Fruit fly (Drosophila melanogaster): Measurements from ENCODE around the gene CG32579.
A peak's percentile ranks its signal among the peaks of the same experiment; 100 is the strongest.

Gene CG32579

dm6 chrX:16358670-16359320, 35.7 kb downstream of the CG32579 start, which contains the start of the genes U2af50 and PIG-Q (continued):
- TF ChIP-seq Xrp1 (GFP tag; IDR thresholded peaks at IDR 0.05) (peak; percentile 95), Lhr (GFP tag; optimal IDR thresholded peaks at IDR 0.05) (peak; percentile 67), CG3847 (GFP tag; IDR thresholded peaks at IDR 0.05) (peak; percentile 93), Ptx1 (GFP tag; IDR thresholded peaks at IDR 0.05) (peak; percentile 95), lbe (GFP tag; optimal IDR thresholded peaks at IDR 0.05) (peak; percentile 78), CG1529 (GFP tag; optimal IDR thresholded peaks at IDR 0.05) (peak; percentile 83), row (GFP tag; IDR thresholded peaks at IDR 0.05) (peak; percentile 98), pb (GFP tag; optimal IDR thresholded peaks at IDR 0.05) (no peak), zen2 (GFP tag; IDR thresholded peaks at IDR 0.05; ENCODE audit: partially characterized antibody) (no peak), MESR4 (GFP tag; optimal IDR thresholded peaks at IDR 0.05) (peak; percentile 49), ftz-f1 (GFP tag; optimal IDR thresholded peaks at IDR 0.05) (no peak), Fer3 (tag; optimal IDR thresholded peaks at IDR 0.05) (peak; percentile 94), CG13894 (tag; optimal IDR thresholded peaks at IDR 0.05) (peak; percentile 90), Hr78 (GFP tag; optimal IDR thresholded peaks at IDR 0.05) (no peak), stwl (tag; optimal IDR thresholded peaks at IDR 0.05) (peak; percentile 66), CG16815 (GFP tag; optimal IDR thresholded peaks at IDR 0.05) (peak; percentile 87), Hand (GFP tag; optimal IDR thresholded peaks at IDR 0.05) (peak; percentile 81), PHDP (tag; optimal IDR thresholded peaks at IDR 0.05) (peak; percentile 95), CG12236 (GFP tag; optimal IDR thresholded peaks at IDR 0.05) (no peak), maf-S (GFP tag; optimal IDR thresholded peaks at IDR 0.05) (peak; percentile 53), dysf (GFP tag; IDR thresholded peaks at IDR 0.05) (peak; percentile 93; the same call in 1 of the 3 replicates), CG31224 (GFP tag; IDR thresholded peaks at IDR 0.05) (peak; percentile 86), CG15514 (GFP tag; optimal IDR thresholded peaks at IDR 0.05) (peak; percentile 85), wdn (GFP tag; IDR thresholded peaks at IDR 0.05) (peak; percentile 85), CG5245 (GFP tag; optimal IDR thresholded peaks at IDR 0.05) (peak; percentile 83), CG15269 (tag; optimal IDR thresholded peaks at IDR 0.05) (peak; percentile 95), CrebB (tag; optimal IDR thresholded peaks at IDR 0.05) (peak; percentile 80), HLH54F (GFP tag; optimal IDR thresholded peaks at IDR 0.05) (peak; percentile 45), CG3065 (GFP tag; optimal IDR thresholded peaks at IDR 0.05) (peak; percentile 84), knrl (GFP tag; IDR thresholded peaks at IDR 0.05; ENCODE audit: partially characterized antibody) (no peak; the same call in none of the 3 replicates), odd (GFP tag; optimal IDR thresholded peaks at IDR 0.05) (peak; percentile 83), chinmo (GFP tag; IDR thresholded peaks at IDR 0.05; ENCODE audit: partially characterized antibody) (no peak), CG4730 (GFP tag; IDR thresholded peaks at IDR 0.05) (no peak; the same call in 1 of the 2 replicates), CG7963 (GFP tag; IDR thresholded peaks at IDR 0.05; ENCODE audit: partially characterized antibody) (no peak), ac (GFP tag; optimal IDR thresholded peaks at IDR 0.05) (peak; percentile 78), CG18262 (tag; optimal IDR thresholded peaks at IDR 0.05) (peak; percentile 95), CG31388 (GFP tag; optimal IDR thresholded peaks at IDR 0.05) (peak; percentile 76), CG11695 (GFP tag; IDR thresholded peaks at IDR 0.05) (peak; percentile 90), CG14860 (GFP tag; IDR thresholded peaks at IDR 0.05; ENCODE audit: partially characterized antibody) (no peak), Fer2 (tag; optimal IDR thresholded peaks at IDR 0.05) (peak; percentile 78), dpn (GFP tag; optimal IDR thresholded peaks at IDR 0.05) (peak; percentile 59 to 91), schlank (tag; optimal IDR thresholded peaks at IDR 0.05) (peak; percentile 71), Doc2 (GFP tag; IDR thresholded peaks at IDR 0.05) (no peak), CG7556 (GFP tag; optimal IDR thresholded peaks at IDR 0.05) (peak; percentile 90), Nf-YC (tag; optimal IDR thresholded peaks at IDR 0.05) (peak; percentile 83), sr (GFP tag; IDR thresholded peaks at IDR 0.05) (no peak), E2f2 (GFP tag; IDR thresholded peaks at IDR 0.05) (peak; percentile 71), CG9609 (GFP tag; optimal IDR thresholded peaks at IDR 0.05) (peak; percentile 66), Deaf1 (tag; optimal IDR thresholded peaks at IDR 0.05) (peak; percentile 78)
